Worm (Caenorhabditis elegans) whole organism, L1 larva: ENCODE results near the gene nck-1.

Experiments used
- F16B12.6 ChIP-seq: fragments of 150-350 bp; optimal IDR thresholded peaks from 2 replicates; lab custom pipeline; 2014; ENCODE audit warnings: missing biosample characterization, missing genetic modification characterization
- aha-1 ChIP-seq: fragments of 150-350 bp; optimal IDR thresholded peaks from 2 replicates; lab custom pipeline; 2014; ENCODE audit warnings: missing biosample characterization, missing genetic modification characterization
- ama-1 ChIP-seq: fragments of 150-350 bp; optimal IDR thresholded peaks from 2 replicates; lab custom pipeline; 2014
- blmp-1 ChIP-seq: fragments of 150-350 bp; optimal IDR thresholded peaks from 2 replicates; lab custom pipeline; 2014; ENCODE audit warnings: missing biosample characterization, missing genetic modification characterization
- ceh-82 ChIP-seq, 3 experiments: fragments of 150-350 bp in 1 of 3; sonication (generic microtip) in 2 of 3; optimal IDR thresholded peaks; 2 replicates each; lab custom pipeline; 2014 to 2017; ENCODE audit warnings: missing biosample characterization in 3 of 3, missing genetic modification characterization in 3 of 3
- dsc-1 ChIP-seq: sonication (generic microtip); optimal IDR thresholded peaks from 2 replicates; lab custom pipeline; 2016; ENCODE audit warnings: mild to moderate bottlenecking, missing genetic modification characterization, missing compliant biosample characterization
- efl-1 ChIP-seq, 4 experiments: fragments of 150-350 bp; optimal IDR thresholded peaks in 3 of 4; peaks in 1 of 4; 1 replicate in 1 of 4; 2 replicates in 3 of 4; lab custom pipeline; 2014; ENCODE audit warnings: missing biosample characterization in 2 of 4, missing genetic modification characterization in 2 of 4, missing genetic modification reagents in 2 of 4
- elt-3 ChIP-seq, 6 experiments: fragments of 150-350 bp in 1 of 6; sonication (generic microtip); optimal IDR thresholded peaks; 2 replicates each; lab custom pipeline; 2017 to 2018; ENCODE audit warnings: missing biosample characterization in 6 of 6, missing genetic modification characterization in 6 of 6, inconsistent platforms in 1 of 6
- ets-5 ChIP-seq: fragments of 200-800 bp; sonication (Bioruptor generic); IDR thresholded peaks from 2 replicates; pipeline ENCODE4 v1.3.6; 2022; ENCODE audit warnings: missing genetic modification characterization, missing compliant biosample characterization
- hlh-4 ChIP-seq: sonication (generic microtip); optimal IDR thresholded peaks from 2 replicates; lab custom pipeline; 2016; ENCODE audit warnings: mild to moderate bottlenecking, missing genetic modification characterization, missing compliant biosample characterization
- isw-1 ChIP-seq: fragments of 200-800 bp; sonication (Bioruptor generic); IDR thresholded peaks from 2 replicates; pipeline ENCODE4 v1.3.6; 2022; ENCODE audit warnings: missing genetic modification characterization, missing compliant biosample characterization
- lin-13 ChIP-seq: fragments of 150-350 bp; optimal IDR thresholded peaks from 2 replicates; lab custom pipeline; 2014; ENCODE audit warnings: missing biosample characterization, missing genetic modification reagents, missing genetic modification characterization
- lin-14 ChIP-seq: fragments of 200-800 bp; sonication (Bioruptor generic); optimal IDR thresholded peaks from 2 replicates; lab custom pipeline; 2018; ENCODE audit warnings: mild to moderate bottlenecking, missing genetic modification characterization, moderate library complexity, missing compliant biosample characterization
- lin-35 ChIP-seq, 2 experiments: fragments of 150-350 bp; optimal IDR thresholded peaks; 2 replicates each; lab custom pipeline; 2014; ENCODE audit warnings: missing biosample characterization in 2 of 2, missing genetic modification characterization in 2 of 2, missing genetic modification reagents in 2 of 2
- lin-39 ChIP-seq: fragments of 150-350 bp; optimal IDR thresholded peaks from 2 replicates; lab custom pipeline; 2014; ENCODE audit warnings: missing biosample characterization, missing genetic modification reagents, missing genetic modification characterization
- lsy-2 ChIP-seq, 2 experiments: fragments of 150-350 bp; optimal IDR thresholded peaks; 2 replicates each; lab custom pipeline; 2014; ENCODE audit warnings: missing biosample characterization in 2 of 2, missing genetic modification characterization in 2 of 2
- mdl-1 ChIP-seq, 2 experiments: fragments of 150-350 bp; optimal IDR thresholded peaks; 2 replicates each; lab custom pipeline; 2014 to 2017; ENCODE audit warnings: missing biosample characterization in 2 of 2, missing genetic modification characterization in 2 of 2, inconsistent platforms in 1 of 2
- mep-1 ChIP-seq: fragments of 150-350 bp; optimal IDR thresholded peaks from 2 replicates; lab custom pipeline; 2014; ENCODE audit warnings: missing biosample characterization, missing genetic modification characterization
- nhr-19 ChIP-seq: fragments of 200-800 bp; sonication (Bioruptor generic); conservative IDR thresholded peaks from 2 replicates; pipeline ENCODE4 v1.3.6; 2022; ENCODE audit warnings: missing genetic modification characterization, missing compliant biosample characterization
- nhr-20 ChIP-seq: sonication (generic microtip); optimal IDR thresholded peaks from 2 replicates; lab custom pipeline; 2016; ENCODE audit warnings: mild to moderate bottlenecking, missing genetic modification characterization, missing compliant biosample characterization
- nhr-71 ChIP-seq: sonication (generic microtip); optimal IDR thresholded peaks from 2 replicates; lab custom pipeline; 2016; ENCODE audit warnings: mild to moderate bottlenecking, missing genetic modification characterization, moderate library complexity, missing compliant biosample characterization
- nhr-76 ChIP-seq: sonication (generic microtip); optimal IDR thresholded peaks from 2 replicates; lab custom pipeline; 2017; ENCODE audit warnings: missing biosample characterization, missing genetic modification characterization
- nhr-85 ChIP-seq: sonication (generic microtip); peaks from one replicate; lab custom pipeline; 2016; ENCODE audit warnings: missing genetic modification characterization, inconsistent platforms, missing compliant biosample characterization
- nhr-90 ChIP-seq: sonication (generic microtip); optimal IDR thresholded peaks from 2 replicates; lab custom pipeline; 2016; ENCODE audit warnings: mild to moderate bottlenecking, missing genetic modification characterization, missing compliant biosample characterization; ENCODE audit not compliant: poor library complexity
- pag-3 ChIP-seq: sonication (generic microtip); optimal IDR thresholded peaks from 2 replicates; lab custom pipeline; 2017; ENCODE audit warnings: missing genetic modification characterization, mild to moderate bottlenecking, missing compliant biosample characterization, antibody characterized with exemption, borderline replicate concordance; ENCODE audit not compliant: insufficient read depth
- pqm-1 ChIP-seq: sonication (generic microtip); optimal IDR thresholded peaks from 3 replicates; lab custom pipeline; 2017; ENCODE audit warnings: missing biosample characterization, missing genetic modification characterization
- rnt-1 ChIP-seq: sonication (generic microtip); optimal IDR thresholded peaks from 2 replicates; lab custom pipeline; 2016; ENCODE audit warnings: mild to moderate bottlenecking, missing genetic modification characterization, moderate library complexity, missing compliant biosample characterization
- snu-23 ChIP-seq: sonication (generic microtip); optimal IDR thresholded peaks from 2 replicates; lab custom pipeline; 2016; ENCODE audit warnings: missing genetic modification characterization, missing compliant biosample characterization
- sup-37 ChIP-seq: fragments of 200-800 bp; sonication (Bioruptor generic); optimal IDR thresholded peaks from 2 replicates; lab custom pipeline; 2018; ENCODE audit warnings: mild to moderate bottlenecking, missing genetic modification characterization, missing compliant biosample characterization
- swsn-7 ChIP-seq: sonication (generic microtip); optimal IDR thresholded peaks from 2 replicates; lab custom pipeline; 2016; ENCODE audit warnings: missing genetic modification characterization, missing compliant biosample characterization
- tbx-2 ChIP-seq: sonication (generic microtip); optimal IDR thresholded peaks from 2 replicates; lab custom pipeline; 2016; ENCODE audit warnings: missing genetic modification characterization, missing compliant biosample characterization
- unc-130 ChIP-seq: fragments of 150-350 bp; optimal IDR thresholded peaks from 2 replicates; lab custom pipeline; 2017; ENCODE audit warnings: missing biosample characterization, missing genetic modification characterization, inconsistent platforms
- unc-86 ChIP-seq: sonication (generic microtip); optimal IDR thresholded peaks from 2 replicates; lab custom pipeline; 2016; ENCODE audit warnings: missing genetic modification characterization, missing compliant biosample characterization
- vab-15 ChIP-seq: sonication (generic microtip); optimal IDR thresholded peaks from 2 replicates; lab custom pipeline; 2017; ENCODE audit warnings: missing genotype, mild to moderate bottlenecking, missing genetic modification characterization, missing compliant biosample characterization
- zip-4 ChIP-seq: fragments of 200-800 bp; sonication (Bioruptor generic); optimal IDR thresholded peaks from 2 replicates; lab custom pipeline; 2018; ENCODE audit warnings: mild to moderate bottlenecking, missing genetic modification characterization, moderate library complexity, missing compliant biosample characterization

nck-1 gene

ce11 chrX:4139593-4140565 is 13.4 kb downstream of the nck-1 start, which contains the start of gene ZK470.4:
TSS of gene ZK470.4 (minus strand) at chrX:4139767.
- TF ChIP-seq lin-14 (peak; percentile 33), nhr-71 (tag; lab: Kevin White, UChicago) (peak; percentile 46), unc-86 (no peak), efl-1 (optimal IDR thresholded peaks at IDR 0.05; lab: Kevin White, UChicago) (no peak), efl-1 (GFP tag; optimal IDR thresholded peaks at IDR 0.05 in 1 of 2; lab: Kevin White, UChicago) (peak in 1 of 2 experiments; percentile 48), ceh-82 (tag; optimal IDR thresholded peaks at IDR 0.05; lab: Kevin White, UChicago) (no peak), snu-23 (GFP tag; lab: Kevin White, UChicago) (peak; percentile 8), nhr-20 (peak; percentile 34), lin-35 (GFP tag; optimal IDR thresholded peaks at IDR 0.05; lab: Kevin White, UChicago) (peak in 1 of 2 experiments; percentile 30), elt-3 (tag; optimal IDR thresholded peaks at IDR 0.05; lab: Kevin White, UChicago) (peak in 1 of 6 experiments; percentile 73), nhr-19 (GFP tag; lab: Robert Waterston, UW) (peak; percentile 29; the same call in 1 of the 2 replicates), aha-1 (tag; lab: Kevin White, UChicago) (peak; percentile 34), unc-130 (tag; lab: Kevin White, UChicago) (no peak), rnt-1 (tag; lab: Kevin White, UChicago) (peak; percentile 42), isw-1 (GFP tag; lab: Robert Waterston, UW) (no peak), nhr-85 (tag; lab: Kevin White, UChicago) (peak; percentile 63), blmp-1 (tag; lab: Kevin White, UChicago) (peak; percentile 49)

ce11 chrX:4138413-4139193 is 14.6 kb downstream of the nck-1 start:
- TF ChIP-seq mep-1 (tag; lab: Kevin White, UChicago) (peak; percentile 19), rnt-1 (tag; lab: Kevin White, UChicago) (peak; percentile 1), lin-13 (peak; percentile 10), pag-3 (tag; lab: Kevin White, UChicago) (no peak), lsy-2 (tag; optimal IDR thresholded peaks at IDR 0.05; lab: Kevin White, UChicago) (no peak), nhr-76 (tag; lab: Kevin White, UChicago) (no peak), nhr-20 (peak; percentile 44), F16B12.6 (tag; lab: Kevin White, UChicago) (no peak), snu-23 (GFP tag; lab: Kevin White, UChicago) (peak; percentile 22), swsn-7 (tag; lab: Kevin White, UChicago) (no peak), unc-86 (no peak), sup-37 (no peak), mdl-1 (tag; optimal IDR thresholded peaks at IDR 0.05; lab: Kevin White, UChicago) (peak in 1 of 2 experiments; percentile 4), tbx-2 (tag; lab: Kevin White, UChicago) (peak; percentile 33), ama-1 (no peak), zip-4 (GFP tag; lab: Kevin White, UChicago) (no peak), nhr-90 (peak; percentile 21), lin-14 (peak; percentile 54), vab-15 (tag; lab: Kevin White, UChicago) (no peak), hlh-4 (no peak), nhr-71 (tag; lab: Kevin White, UChicago) (peak; percentile 52), dsc-1 (tag; lab: Kevin White, UChicago) (peak; percentile 76), ets-5 (no peak), blmp-1 (tag; lab: Kevin White, UChicago) (peak; percentile 69), nhr-85 (tag; lab: Kevin White, UChicago) (peak; percentile 85), lin-39 (tag; lab: Kevin White, UChicago) (no peak), nhr-19 (GFP tag; lab: Robert Waterston, UW) (0 out of 2 replicates have a peak, but pooled peaks have one; percentile 9), pqm-1 (tag; lab: Kevin White, UChicago) (no peak)
